Worm (Caenorhabditis elegans) whole organism, L4 larva: ENCODE data around the gene C44B12.3.

Experiments used
- R02D3.7 ChIP-seq: fragments of 150-350 bp; sonication (generic microtip); optimal IDR thresholded peaks from 3 replicates; lab custom pipeline; 2014; ENCODE audit warnings: missing biosample characterization, missing genetic modification characterization
- dmd-9 ChIP-seq: fragments of 200-800 bp; sonication (Bioruptor generic); IDR thresholded peaks from 2 replicates; pipeline ENCODE4 v1.3.6; 2022; ENCODE audit warnings: missing genetic modification reagents, missing genetic modification characterization, missing compliant biosample characterization
- dve-1 ChIP-seq: sonication (generic microtip); optimal IDR thresholded peaks from 2 replicates; lab custom pipeline; 2017; ENCODE audit warnings: antibody characterized with exemption, mild to moderate bottlenecking, missing genetic modification characterization, missing compliant biosample characterization; ENCODE audit not compliant: insufficient read depth
- fos-1 ChIP-seq: fragments of 150-350 bp; optimal IDR thresholded peaks from 2 replicates; lab custom pipeline; 2014; ENCODE audit warnings: missing biosample characterization, missing genetic modification characterization
- gei-8 ChIP-seq: fragments of 200-800 bp; sonication (Bioruptor generic); optimal IDR thresholded peaks from 2 replicates; lab custom pipeline; 2018; ENCODE audit warnings: mild to moderate bottlenecking, missing genetic modification characterization, missing compliant biosample characterization
- lin-15B ChIP-seq: fragments of 150-350 bp; sonication (generic microtip); optimal IDR thresholded peaks from 3 replicates; lab custom pipeline; 2014; ENCODE audit warnings: missing biosample characterization, missing genetic modification characterization
- mes-2 ChIP-seq: sonication (generic microtip); optimal IDR thresholded peaks from 2 replicates; lab custom pipeline; 2016; ENCODE audit warnings: missing genotype, mild to moderate bottlenecking, missing genetic modification characterization, missing compliant biosample characterization; ENCODE audit not compliant: poor library complexity, severe bottlenecking
- nhr-11 ChIP-seq: fragments of 150-350 bp; optimal IDR thresholded peaks from 2 replicates; lab custom pipeline; 2014; ENCODE audit warnings: missing biosample characterization, missing genetic modification characterization
- nhr-237 ChIP-seq: sonication (generic microtip); optimal IDR thresholded peaks from 2 replicates; lab custom pipeline; 2017; ENCODE audit warnings: missing biosample characterization, missing genetic modification characterization
- nhr-77 ChIP-seq: fragments of 150-350 bp; optimal IDR thresholded peaks from 2 replicates; lab custom pipeline; 2014; ENCODE audit warnings: missing biosample characterization, missing genetic modification characterization
- pqm-1 ChIP-seq: sonication (generic microtip); optimal IDR thresholded peaks from 2 replicates; lab custom pipeline; 2017; ENCODE audit warnings: missing biosample characterization, missing genetic modification characterization
- snpc-4 ChIP-seq: fragments of 150-350 bp; optimal IDR thresholded peaks from 2 replicates; lab custom pipeline; 2014; ENCODE audit warnings: missing biosample characterization, missing genetic modification characterization
- unc-39 ChIP-seq: sonication (generic microtip); optimal IDR thresholded peaks from 2 replicates; lab custom pipeline; 2017; ENCODE audit warnings: missing biosample characterization, missing genetic modification characterization
- zag-1 ChIP-seq: fragments of 150-350 bp; optimal IDR thresholded peaks from 2 replicates; lab custom pipeline; 2014; ENCODE audit warnings: missing biosample characterization, missing genetic modification characterization

ce11 chrIV:1074069-1074468 is 30.5 kb upstream of the C44B12.3 start:
- no peak for TF ChIP-seq dmd-9 (GFP tag; lab: Robert Waterston, UW)
- TF ChIP-seq dve-1: no peak
- TF ChIP-seq pqm-1: no peak
- TF ChIP-seq mes-2 (tag; lab: Kevin White, UChicago): no peak
- no peak for TF ChIP-seq nhr-11 (tag; lab: Kevin White, UChicago)
- TF ChIP-seq unc-39 (tag; lab: Kevin White, UChicago): no peak
- no peak for TF ChIP-seq R02D3.7
- no peak for TF ChIP-seq zag-1
- no peak for TF ChIP-seq lin-15B (tag; lab: Kevin White, UChicago)
- no peak for TF ChIP-seq fos-1
- TF ChIP-seq snpc-4 (tag; lab: Kevin White, UChicago): no peak
- no peak for TF ChIP-seq nhr-237
- no peak for TF ChIP-seq gei-8 (GFP tag; lab: Kevin White, UChicago)
- TF ChIP-seq nhr-77: no peak
